Fruit fly (Drosophila melanogaster) whole organism, embryonic: Measurements from ENCODE around the gene CG34148.

Experiments used
- BEAF-32 ChIP-seq: fragments of 200-800 bp; sonication (Bioruptor generic); optimal IDR thresholded peaks from 3 replicates; lab custom pipeline; 2017; ENCODE audit warnings: missing biosample characterization, missing genetic modification characterization, mild to moderate bottlenecking, moderate library complexity, missing genetic modification reagents
- CG10321 ChIP-seq: fragments of 200-800 bp; sonication (Bioruptor generic); IDR thresholded peaks from 2 replicates; pipeline ENCODE4 v1.3.6; 2022; ENCODE audit warnings: missing biosample characterization, missing genetic modification characterization
- CG13287 ChIP-seq: fragments of 200-800 bp; sonication (Bioruptor generic); IDR thresholded peaks from 2 replicates; pipeline ENCODE4 v1.3.6; 2022; ENCODE audit warnings: missing biosample characterization, missing genetic modification characterization; ENCODE audit not compliant: partially characterized antibody
- CG15269 ChIP-seq: fragments of 200-800 bp; sonication (Bioruptor generic); optimal IDR thresholded peaks from 2 replicates; lab custom pipeline; 2018; ENCODE audit warnings: missing biosample characterization, mild to moderate bottlenecking, missing genetic modification characterization, moderate library complexity
- CG15601 ChIP-seq: fragments of 200-800 bp; sonication (Bioruptor generic); optimal IDR thresholded peaks from 3 replicates; lab custom pipeline; 2019; ENCODE audit warnings: missing biosample characterization, mild to moderate bottlenecking, missing genetic modification characterization, moderate library complexity
- CG16863 ChIP-seq: fragments of 200-800 bp; sonication (Bioruptor generic); optimal IDR thresholded peaks from 3 replicates; lab custom pipeline; 2016; ENCODE audit warnings: missing biosample characterization, missing genetic modification characterization
- CG17802 ChIP-seq: fragments of 200-800 bp; sonication (Bioruptor generic); optimal IDR thresholded peaks from 2 replicates; lab custom pipeline; 2018; ENCODE audit warnings: missing biosample characterization, mild to moderate bottlenecking, missing genetic modification characterization, moderate library complexity
- CG3065 ChIP-seq: fragments of 200-800 bp; sonication (Bioruptor generic); optimal IDR thresholded peaks from 2 replicates; lab custom pipeline; 2016; ENCODE audit warnings: missing biosample characterization, missing genetic modification characterization
- CG33557 ChIP-seq: fragments of 200-800 bp; sonication (Bioruptor generic); optimal IDR thresholded peaks from 2 replicates; lab custom pipeline; 2019; ENCODE audit warnings: missing biosample characterization, mild to moderate bottlenecking, missing genetic modification characterization, moderate library complexity
- CG3407 ChIP-seq: fragments of 200-800 bp; sonication (Bioruptor generic); optimal IDR thresholded peaks from 2 replicates; lab custom pipeline; 2018; ENCODE audit warnings: missing biosample characterization, mild to moderate bottlenecking, missing genetic modification characterization
- CG4424 ChIP-seq: fragments of 200-800 bp; sonication (Bioruptor generic); optimal IDR thresholded peaks from 3 replicates; lab custom pipeline; 2016; ENCODE audit warnings: missing biosample characterization, missing genetic modification characterization
- CG5180 ChIP-seq: fragments of 200-800 bp; sonication (Bioruptor generic); optimal IDR thresholded peaks from 3 replicates; lab custom pipeline; 2017; ENCODE audit warnings: missing biosample characterization, missing genetic modification characterization, mild to moderate bottlenecking, moderate library complexity, missing genetic modification reagents
- CG6689 ChIP-seq: fragments of 200-800 bp; sonication (Bioruptor generic); IDR thresholded peaks from 2 replicates; pipeline ENCODE4 v1.3.6; 2022; ENCODE audit warnings: missing biosample characterization, missing genetic modification characterization
- CG7271 ChIP-seq: fragments of 200-800 bp; sonication (Bioruptor generic); optimal IDR thresholded peaks from 2 replicates; lab custom pipeline; 2018; ENCODE audit warnings: missing biosample characterization, mild to moderate bottlenecking, missing genetic modification characterization, moderate library complexity
- Dbx ChIP-seq: fragments of 200-800 bp; sonication (Bioruptor generic); IDR thresholded peaks from 3 replicates; pipeline ENCODE4 v1.3.6; 2022; ENCODE audit warnings: missing biosample characterization, missing genetic modification characterization
- Deaf1 ChIP-seq: fragments of 200-800 bp; optimal IDR thresholded peaks from 3 replicates; lab custom pipeline; 2019; ENCODE audit warnings: missing biosample characterization, mild to moderate bottlenecking, missing genetic modification characterization, moderate library complexity
- Doc3 ChIP-seq: fragments of 200-800 bp; sonication (Bioruptor generic); IDR thresholded peaks from 3 replicates; pipeline ENCODE4 v1.3.6; 2022; ENCODE audit warnings: missing biosample characterization, missing genetic modification characterization; ENCODE audit not compliant: partially characterized antibody
- Dp ChIP-seq: fragments of 200-800 bp; sonication (Bioruptor generic); optimal IDR thresholded peaks from 2 replicates; lab custom pipeline; 2018; ENCODE audit warnings: missing biosample characterization, mild to moderate bottlenecking, missing genetic modification characterization, moderate library complexity
- Hr39 ChIP-seq: fragments of >200 bp; optimal IDR thresholded peaks from 2 replicates; lab custom pipeline; 2017
- Jarid2 ChIP-seq: fragments of 200-800 bp; sonication (Bioruptor generic); optimal IDR thresholded peaks from 3 replicates; lab custom pipeline; 2017; ENCODE audit warnings: mild to moderate bottlenecking, missing biosample characterization, missing genetic modification reagents, missing genetic modification characterization
- Kr ChIP-seq: fragments of 200-800 bp; sonication (Bioruptor generic); optimal IDR thresholded peaks from 2 replicates; lab custom pipeline; 2017; ENCODE audit warnings: missing biosample characterization, mild to moderate bottlenecking, missing genetic modification characterization
- Lhr ChIP-seq: fragments of 200-800 bp; sonication (Bioruptor generic); optimal IDR thresholded peaks from 3 replicates; lab custom pipeline; 2017; ENCODE audit warnings: mild to moderate bottlenecking, missing biosample characterization, missing genetic modification reagents, missing genetic modification characterization
- Mad ChIP-seq: fragments of 200-800 bp; sonication (Bioruptor generic); optimal IDR thresholded peaks from 2 replicates; lab custom pipeline; 2016; ENCODE audit warnings: missing biosample characterization, missing genetic modification characterization
- Neu2 ChIP-seq: fragments of 200-800 bp; sonication (Bioruptor generic); optimal IDR thresholded peaks from 3 replicates; lab custom pipeline; 2016; ENCODE audit warnings: missing biosample characterization, missing genetic modification characterization, borderline replicate concordance
- Nf-YB ChIP-seq: fragments of 200-800 bp; sonication (Bioruptor generic); optimal IDR thresholded peaks from 3 replicates; lab custom pipeline; 2019; ENCODE audit warnings: missing biosample characterization, mild to moderate bottlenecking, missing genetic modification characterization, moderate library complexity
- Nf-YC ChIP-seq: fragments of 200-800 bp; optimal IDR thresholded peaks from 3 replicates; lab custom pipeline; 2019; ENCODE audit warnings: missing biosample characterization, mild to moderate bottlenecking, missing genetic modification characterization, moderate library complexity
- NfI ChIP-seq: fragments of 200-800 bp; sonication (Bioruptor generic); optimal IDR thresholded peaks from 3 replicates; lab custom pipeline; 2018; ENCODE audit warnings: missing biosample characterization, mild to moderate bottlenecking, missing genetic modification characterization, moderate library complexity
- PHDP ChIP-seq: fragments of 200-800 bp; sonication (Bioruptor generic); optimal IDR thresholded peaks from 3 replicates; lab custom pipeline; 2018; ENCODE audit warnings: missing biosample characterization, mild to moderate bottlenecking, missing genetic modification characterization, moderate library complexity
- Pdp1 ChIP-seq, 2 experiments: fragments of 200-800 bp; sonication (Bioruptor generic); optimal IDR thresholded peaks; 3 replicates each; lab custom pipeline; 2016; ENCODE audit warnings: missing biosample characterization in 2 of 2, missing genetic modification characterization in 2 of 2, mild to moderate bottlenecking in 1 of 2, moderate library complexity in 1 of 2
- Rx ChIP-seq: fragments of 200-800 bp; sonication (Bioruptor generic); IDR thresholded peaks from 2 replicates; pipeline ENCODE4 v1.3.6; 2022; ENCODE audit warnings: missing biosample characterization, missing genetic modification characterization
- Sin3A ChIP-seq: fragments of >200 bp; optimal IDR thresholded peaks from 2 replicates; lab custom pipeline; 2018
- ap ChIP-seq: fragments of 200-800 bp; sonication (Bioruptor generic); IDR thresholded peaks from 2 replicates; pipeline ENCODE4 v1.3.6; 2022; ENCODE audit warnings: missing biosample characterization, missing genetic modification characterization
- ara ChIP-seq: fragments of 200-800 bp; sonication (Bioruptor generic); IDR thresholded peaks from 2 replicates; pipeline ENCODE4 v1.3.6; 2022; ENCODE audit warnings: missing biosample characterization, missing genetic modification characterization
- bcd ChIP-seq: fragments of 200-800 bp; sonication (Bioruptor generic); optimal IDR thresholded peaks from 2 replicates; lab custom pipeline; 2017; ENCODE audit warnings: missing biosample characterization, mild to moderate bottlenecking, missing genetic modification characterization
- crc ChIP-seq: fragments of 200-800 bp; sonication (Bioruptor generic); optimal IDR thresholded peaks from 2 replicates; lab custom pipeline; 2016; ENCODE audit warnings: missing biosample characterization, missing genetic modification characterization
- ftz-f1 ChIP-seq: fragments of 200-800 bp; sonication (Bioruptor generic); optimal IDR thresholded peaks from 2 replicates; lab custom pipeline; 2016; ENCODE audit warnings: missing biosample characterization, missing genetic modification characterization
- gem ChIP-seq: fragments of 200-800 bp; sonication (Bioruptor generic); optimal IDR thresholded peaks from 2 replicates; lab custom pipeline; 2019; ENCODE audit warnings: missing biosample characterization, mild to moderate bottlenecking, missing genetic modification characterization, moderate library complexity
- jigr1 ChIP-seq: fragments of 200-800 bp; sonication (Bioruptor generic); IDR thresholded peaks from 3 replicates; pipeline ENCODE4 v1.3.6; 2022; ENCODE audit warnings: missing biosample characterization, missing genetic modification characterization
- klu ChIP-seq: fragments of 200-800 bp; sonication (Bioruptor generic); IDR thresholded peaks from 2 replicates; pipeline ENCODE4 v1.3.6; 2022; ENCODE audit warnings: missing biosample characterization, missing genetic modification characterization
- nom ChIP-seq: fragments of 200-800 bp; sonication (Bioruptor generic); optimal IDR thresholded peaks from 2 replicates; lab custom pipeline; 2017; ENCODE audit warnings: missing biosample characterization, missing genetic modification characterization, mild to moderate bottlenecking, moderate library complexity, missing genetic modification reagents
- onecut ChIP-seq: fragments of 200-800 bp; sonication (Bioruptor generic); IDR thresholded peaks from 2 replicates; pipeline ENCODE4 v1.3.6; 2022; ENCODE audit warnings: missing biosample characterization, missing genetic modification characterization
- otp ChIP-seq: fragments of 200-800 bp; sonication (Bioruptor generic); IDR thresholded peaks from 3 replicates; pipeline ENCODE4, ENCODE4 v1.3.6; 2022; ENCODE audit warnings: missing biosample characterization, missing genetic modification characterization
- ro ChIP-seq: fragments of 200-800 bp; sonication (Bioruptor generic); IDR thresholded peaks from 2 replicates; pipeline ENCODE4 v1.3.6; 2022; ENCODE audit warnings: missing biosample characterization, missing genetic modification characterization
- sc ChIP-seq, 3 experiments: fragments of >200 bp in 2 of 3; fragments of 200-800 bp in 1 of 3; sonication (Bioruptor generic) in 1 of 3; optimal IDR thresholded peaks; 2 replicates in 2 of 3; 3 replicates in 1 of 3; lab custom pipeline; 2017; ENCODE audit warnings: mild to moderate bottlenecking in 1 of 3, missing biosample characterization in 1 of 3, missing genetic modification characterization in 1 of 3, missing genetic modification reagents in 1 of 3
- tin ChIP-seq: fragments of 200-800 bp; sonication (Bioruptor generic); optimal IDR thresholded peaks from 3 replicates; lab custom pipeline; 2016; ENCODE audit warnings: missing biosample characterization, missing genetic modification characterization
- tio ChIP-seq: fragments of 200-800 bp; sonication (Bioruptor generic); optimal IDR thresholded peaks from 2 replicates; lab custom pipeline; 2017; ENCODE audit warnings: missing biosample characterization, missing genetic modification characterization, inconsistent platforms
- trh ChIP-seq: fragments of 200-800 bp; sonication (Bioruptor generic); optimal IDR thresholded peaks from 2 replicates; lab custom pipeline; 2016; ENCODE audit warnings: missing biosample characterization, missing genetic modification characterization
- ttk ChIP-seq: fragments of 200-800 bp; sonication (Bioruptor generic); IDR thresholded peaks from 2 replicates; pipeline ENCODE4 v2.1.2; 2022; ENCODE audit warnings: missing biosample characterization, missing genetic modification characterization
- vvl ChIP-seq: fragments of 200-800 bp; sonication (Bioruptor generic); IDR thresholded peaks from 2 replicates; pipeline ENCODE4 v1.3.6; 2022; ENCODE audit warnings: missing biosample characterization, missing genetic modification characterization

CG34148 gene

dm6 chr3R:21862137-21862850, 16.2 kb downstream of the CG34148 start (continued):
- TF ChIP-seq CG13287 (GFP tag; lab: Robert Waterston, UW) (no peak), ro (GFP tag; lab: Robert Waterston, UW) (no peak), CG10321 (no peak), Jarid2 (GFP tag; lab: Kevin White, UChicago) (peak; percentile 11), klu (GFP tag; lab: Robert Waterston, UW) (no peak), Rx (GFP tag; lab: Robert Waterston, UW) (peak; percentile 65), Deaf1 (tag; lab: Kevin White, UChicago) (peak; percentile 15), BEAF-32 (GFP tag; lab: Kevin White, UChicago) (no peak), Nf-YC (tag; lab: Kevin White, UChicago) (peak; percentile 13), CG15269 (tag; lab: Kevin White, UChicago) (peak; percentile 74), CG3407 (peak; percentile 88), Nf-YB (GFP tag; lab: Kevin White, UChicago) (peak; percentile 65), jigr1 (GFP tag; lab: Robert Waterston, UW) (no peak), CG4424 (GFP tag; lab: Kevin White, UChicago) (peak; percentile 64), Pdp1 (GFP tag; optimal IDR thresholded peaks at IDR 0.05; lab: Kevin White, UChicago) (peak in 1 of 2 experiments; percentile 74), Sin3A (no peak), Dp (no peak), CG16863 (GFP tag; lab: Kevin White, UChicago) (peak; percentile 26), CG3065 (GFP tag; lab: Kevin White, UChicago) (peak; percentile 16), Hr39 (lab: Kevin White, UChicago) (no peak), tio (peak; percentile 54), Lhr (GFP tag; lab: Kevin White, UChicago) (peak; percentile 73), CG5180 (GFP tag; lab: Kevin White, UChicago) (peak; percentile 60), Dbx (GFP tag; lab: Robert Waterston, UW) (no peak), ftz-f1 (no peak), trh (peak; percentile 25), sc (optimal IDR thresholded peaks at IDR 0.05; lab: Kevin White, UChicago) (no peak), sc (GFP tag; optimal IDR thresholded peaks at IDR 0.05; lab: Kevin White, UChicago) (peak; percentile 80), CG17802 (tag; lab: Kevin White, UChicago) (peak; percentile 34), CG7271 (tag; lab: Kevin White, UChicago) (no peak), PHDP (peak; percentile 84), Neu2 (GFP tag; lab: Kevin White, UChicago) (no peak), ara (GFP tag; lab: Robert Waterston, UW) (peak; percentile 90), gem (tag; lab: Kevin White, UChicago) (peak; percentile 95), CG15601 (tag; lab: Kevin White, UChicago) (peak; percentile 91), NfI (GFP tag; lab: Kevin White, UChicago) (peak; percentile 52), onecut (peak; percentile 57), vvl (GFP tag; lab: Robert Waterston, UW) (peak; percentile 90), Doc3 (GFP tag; lab: Robert Waterston, UW) (no peak), Kr (GFP tag; lab: Kevin White, UChicago) (no peak), otp (GFP tag; lab: Robert Waterston, UW) (peak; percentile 75; the same call in 2 of the 3 replicates), CG33557 (peak; percentile 79), ap (GFP tag; lab: Robert Waterston, UW) (peak; percentile 69), nom (GFP tag; lab: Kevin White, UChicago) (no peak), ttk (GFP tag; lab: Robert Waterston, UW) (peak; percentile 76), tin (peak; percentile 59), Mad (GFP tag; lab: Kevin White, UChicago) (peak; percentile 31), CG6689 (GFP tag; lab: Robert Waterston, UW) (peak; percentile 65), bcd (GFP tag; lab: Kevin White, UChicago) (peak; percentile 55), crc (no peak)
